Worm (Caenorhabditis elegans) whole organism, L3 larva: ENCODE measurements around the gene Y94H6A.2.
A peak's percentile ranks its signal among the peaks of the same experiment; 100 is the strongest.

Experiments used
- aly-2 ChIP-seq: fragments of 150-350 bp; optimal IDR thresholded peaks from 2 replicates; lab custom pipeline; 2014; ENCODE audit warnings: missing biosample characterization, missing genetic modification characterization
- egl-5 ChIP-seq: fragments of 150-350 bp; optimal IDR thresholded peaks from 2 replicates; lab custom pipeline; 2017; ENCODE audit warnings: missing biosample characterization, missing genetic modification reagents, missing genetic modification characterization, inconsistent platforms
- hmg-11 ChIP-seq: sonication (generic microtip); optimal IDR thresholded peaks from 2 replicates; lab custom pipeline; 2016; ENCODE audit warnings: missing genetic modification characterization, missing compliant biosample characterization
- jun-1 ChIP-seq: fragments of 150-350 bp; optimal IDR thresholded peaks from 2 replicates; lab custom pipeline; 2014; ENCODE audit warnings: missing biosample characterization, missing genetic modification reagents, missing genetic modification characterization
- lin-15B ChIP-seq: fragments of 150-350 bp; optimal IDR thresholded peaks from 2 replicates; lab custom pipeline; 2014; ENCODE audit warnings: missing biosample characterization, missing genetic modification characterization
- nhr-67 ChIP-seq: fragments of 150-350 bp; optimal IDR thresholded peaks from 2 replicates; lab custom pipeline; 2014; ENCODE audit warnings: missing biosample characterization, missing genetic modification characterization
- pqm-1 ChIP-seq: fragments of 150-350 bp; optimal IDR thresholded peaks from 2 replicates; lab custom pipeline; 2017; ENCODE audit warnings: missing biosample characterization, missing genetic modification characterization, inconsistent platforms
- unc-62 ChIP-seq: fragments of 150-350 bp; sonication (generic microtip); optimal IDR thresholded peaks from 4 replicates; lab custom pipeline; 2014; ENCODE audit warnings: missing biosample characterization, missing genetic modification reagents, missing genetic modification characterization
- zag-1 ChIP-seq: fragments of 150-350 bp; optimal IDR thresholded peaks from 2 replicates; lab custom pipeline; 2014; ENCODE audit warnings: missing biosample characterization, missing genetic modification characterization

ce11 chrIV:2775992-2776630 lies 46.0 kb downstream of the Y94H6A.2 start:
- TF ChIP-seq zag-1, result no peak
- no peak for TF ChIP-seq unc-62 (GFP tag; lab: Kevin White, UChicago)
- no peak for TF ChIP-seq aly-2
- TF ChIP-seq egl-5, result no peak
- TF ChIP-seq lin-15B (tag; lab: Kevin White, UChicago), result no peak
- TF ChIP-seq jun-1 (tag; lab: Kevin White, UChicago), result no peak
- no peak for TF ChIP-seq nhr-67
- no peak for TF ChIP-seq pqm-1 (tag; lab: Kevin White, UChicago)
- TF ChIP-seq hmg-11 (tag; lab: Kevin White, UChicago), result peak; percentile 48
